Fruit fly (Drosophila melanogaster): ENCODE measurements around the gene Pcp.

The Pcp gene

DNA sequence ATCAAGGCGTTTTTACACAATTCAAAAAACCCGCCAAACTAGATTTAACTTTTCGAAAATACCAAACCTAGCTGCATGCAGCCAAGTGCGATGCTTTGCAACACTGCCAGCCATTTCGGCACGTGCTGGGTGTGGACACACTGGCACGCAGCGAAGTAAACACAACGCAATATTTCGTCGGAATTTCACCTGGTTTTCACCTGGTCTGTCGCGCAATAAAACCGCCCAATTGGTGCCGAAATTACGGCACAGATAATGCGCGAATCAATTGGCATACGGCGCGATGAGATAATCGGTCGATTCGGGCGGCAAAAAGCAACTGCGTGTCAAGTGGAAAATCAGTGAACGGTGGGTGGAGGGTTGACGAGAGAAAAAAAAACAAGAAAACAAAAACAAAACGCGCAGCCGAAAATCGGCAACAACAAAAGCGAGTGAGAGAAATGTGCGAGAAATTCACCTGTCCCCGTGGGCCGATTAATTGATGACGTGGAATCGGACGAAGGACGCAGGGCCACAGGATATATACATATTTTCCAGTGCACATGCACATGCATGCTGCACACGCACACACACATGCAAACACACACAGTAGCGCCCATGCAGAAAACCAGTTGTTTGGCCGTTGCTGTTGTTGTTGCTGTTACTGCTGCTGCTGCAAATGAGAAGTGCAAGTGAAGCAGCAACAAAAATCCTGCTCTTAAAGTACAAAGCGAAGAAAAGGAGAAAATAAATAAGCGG is 34.9 kb downstream of the Pcp start, which contains the start of gene Mnn1 (continued):
- TF ChIP-seq disco-r (GFP tag; optimal IDR thresholded peaks at IDR 0.05) (no peak), jumu (GFP tag; optimal IDR thresholded peaks at IDR 0.05) (peak; percentile 32), CG12391 (tag; optimal IDR thresholded peaks at IDR 0.05) (peak; percentile 21), CG3995 (GFP tag; optimal IDR thresholded peaks at IDR 0.05) (no peak), CG16815 (GFP tag; optimal IDR thresholded peaks at IDR 0.05) (no peak), gt (GFP tag; IDR thresholded peaks at IDR 0.05) (no peak), Kr (GFP tag; optimal IDR thresholded peaks at IDR 0.05) (no peak), sens (GFP tag) (peak; percentile 81), mirr (GFP tag; optimal IDR thresholded peaks at IDR 0.05) (no peak), grn (GFP tag; optimal IDR thresholded peaks at IDR 0.05) (no peak), pb (GFP tag; optimal IDR thresholded peaks at IDR 0.05) (peak; percentile 44), sqz (GFP tag; optimal IDR thresholded peaks at IDR 0.05) (peak; percentile 93), D19A (tag; optimal IDR thresholded peaks at IDR 0.05) (no peak), Gug (GFP tag; IDR thresholded peaks at IDR 0.05) (no peak), klu (GFP tag; IDR thresholded peaks at IDR 0.05) (peak; percentile 25; the same call in 1 of the 2 replicates), Hr39 (optimal IDR thresholded peaks at IDR 0.05) (no peak), CG15514 (GFP tag; optimal IDR thresholded peaks at IDR 0.05) (peak; percentile 82), Opbp (GFP tag; IDR thresholded peaks at IDR 0.05; ENCODE audit: partially characterized antibody) (peak; percentile 57), CG8924 (tag; optimal IDR thresholded peaks at IDR 0.05) (peak; percentile 37), mam (GFP tag; optimal IDR thresholded peaks at IDR 0.05) (peak; percentile 53), fd3F (GFP tag; optimal IDR thresholded peaks at IDR 0.05) (no peak), Usf (GFP tag; optimal IDR thresholded peaks at IDR 0.05) (no peak), dmrt11E (tag; optimal IDR thresholded peaks at IDR 0.05) (peak; percentile 3), jing (GFP tag; optimal IDR thresholded peaks at IDR 0.05) (no peak), BtbVII (GFP tag; optimal IDR thresholded peaks at IDR 0.05) (no peak), CG7928 (GFP tag; optimal IDR thresholded peaks at IDR 0.05) (no peak), CG2678 (tag; optimal IDR thresholded peaks at IDR 0.05) (no peak), CG1024 (GFP tag; IDR thresholded peaks at IDR 0.05) (no peak), twi (tag; optimal IDR thresholded peaks at IDR 0.05) (no peak), Xbp1 (GFP tag; optimal IDR thresholded peaks at IDR 0.05) (peak; percentile 50), CG7357 (GFP tag; IDR thresholded peaks at IDR 0.05) (no peak), CG15011 (GFP tag; optimal IDR thresholded peaks at IDR 0.05) (no peak), CG7839 (tag; optimal IDR thresholded peaks at IDR 0.05) (no peak), NFAT (GFP tag; IDR thresholded peaks at IDR 0.05) (peak; percentile 22; the same call in 1 of the 2 replicates), CG43689 (GFP tag; IDR thresholded peaks at IDR 0.05) (no peak), ind (GFP tag; optimal IDR thresholded peaks at IDR 0.05) (peak; percentile 29), pzg (GFP tag; optimal IDR thresholded peaks at IDR 0.05) (peak; percentile 98), CG5245 (GFP tag; optimal IDR thresholded peaks at IDR 0.05) (peak; percentile 19), Nf-YC (tag; optimal IDR thresholded peaks at IDR 0.05) (no peak), CG12071 (GFP tag; optimal IDR thresholded peaks at IDR 0.05) (no peak), hkb (optimal IDR thresholded peaks at IDR 0.05) (peak; percentile 6), hkb (GFP tag; IDR thresholded peaks at IDR 0.05) (peak; percentile 44; the same call in 1 of the 2 replicates), bab2 (GFP tag; optimal IDR thresholded peaks at IDR 0.05) (peak; percentile 51), run (tag; optimal IDR thresholded peaks at IDR 0.05) (no peak), CG32532 (GFP tag; IDR thresholded peaks at IDR 0.05) (peak; percentile 34; the same call in 1 of the 2 replicates), exex (tag; optimal IDR thresholded peaks at IDR 0.05) (no peak), wek (GFP tag; optimal IDR thresholded peaks at IDR 0.05) (no peak), Dek (tag; optimal IDR thresholded peaks at IDR 0.05) (peak; percentile 31), CG2116 (GFP tag; optimal IDR thresholded peaks at IDR 0.05) (peak; percentile 70), unpg (GFP tag; optimal IDR thresholded peaks at IDR 0.05) (no peak)
